Fruit fly (Drosophila melanogaster): ENCODE data around the gene mIF2.

DNA sequence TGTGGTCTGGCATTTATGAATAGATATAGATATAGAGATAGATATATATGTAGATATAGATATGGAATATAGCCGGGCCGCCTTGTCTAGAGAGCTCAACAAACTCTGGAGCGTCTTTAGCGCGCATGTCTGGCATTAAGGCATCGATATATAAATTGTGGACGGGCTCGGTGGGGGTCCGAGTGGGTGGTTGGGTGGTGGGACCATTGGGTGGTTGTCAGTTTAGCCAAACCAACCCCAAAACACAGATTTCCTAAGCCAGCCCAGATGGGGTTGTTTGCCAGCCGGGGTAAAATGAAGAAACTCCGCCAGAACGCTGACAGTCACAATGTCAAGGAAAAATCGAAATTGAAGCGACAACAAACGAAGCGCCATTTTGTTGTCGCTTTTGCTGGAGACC is 34.9 kb upstream of the mIF2 start:
- no peak for TF ChIP-seq jim (GFP tag; optimal IDR thresholded peaks at IDR 0.05)
- no peak for TF ChIP-seq Hr78 (GFP tag; optimal IDR thresholded peaks at IDR 0.05)
